Fruit fly (Drosophila melanogaster) S2 (cell line): Measurements from ENCODE around the gene Rsph3.

Experiments used
- CG8478 ChIP-seq: fragments of >200 bp; optimal IDR thresholded peaks from 2 replicates; lab custom pipeline; 2018
- CTCF ChIP-seq, 2 experiments: fragments of >200 bp; optimal IDR thresholded peaks; 2 replicates each; lab custom pipeline; 2018

- TF ChIP-seq CG8478 (lab: Kevin White, UChicago) (no peak), CTCF (optimal IDR thresholded peaks at IDR 0.05; lab: Kevin White, UChicago) (no peak)
Observed at dm6 chr3L:6724511-6724910, 38.5 kb downstream of the Rsph3 start.
